Worm (Caenorhabditis elegans): ENCODE measurements around the gene cut-1.
A peak's percentile ranks its signal among the peaks of the same experiment; 100 is the strongest.

cut-1 gene

DNA sequence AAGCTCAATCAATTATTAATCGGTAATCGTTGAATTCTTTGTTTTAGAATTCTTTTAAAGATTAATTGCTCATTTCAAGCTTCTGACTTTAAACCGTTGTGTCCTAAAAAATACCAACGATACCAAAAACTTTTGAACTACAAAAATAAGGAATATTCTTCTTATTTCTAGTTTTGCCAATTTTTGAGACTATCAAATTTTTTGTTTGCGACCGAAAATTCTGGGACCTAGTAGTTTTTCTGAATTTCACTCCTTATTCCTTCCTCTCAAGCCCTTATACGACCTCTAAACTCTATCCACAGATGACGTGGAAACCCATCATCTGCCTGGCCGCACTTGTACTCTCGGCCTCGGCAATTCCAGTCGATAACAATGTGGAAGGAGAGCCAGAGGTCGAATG, at the start of gene cut-1:
Gene cut-1, plus strand, starts transcription at position 301 of the 400 bp plus-strand sequence.
- TF ChIP-seq bed-3 (GFP tag; optimal IDR thresholded peaks at IDR 0.05) (no peak), lin-32 (GFP tag; optimal IDR thresholded peaks at IDR 0.05) (no peak), elt-3 (tag; optimal IDR thresholded peaks at IDR 0.05) (no peak), hlh-1 (tag; optimal IDR thresholded peaks at IDR 0.05) (no peak), ham-2 (GFP tag; optimal IDR thresholded peaks at IDR 0.05) (no peak), ces-1 (GFP tag; optimal IDR thresholded peaks at IDR 0.05) (no peak), cnd-1 (tag; optimal IDR thresholded peaks at IDR 0.05) (no peak), nhr-28 (tag; optimal IDR thresholded peaks at IDR 0.05) (no peak), blmp-1 (tag; optimal IDR thresholded peaks at IDR 0.05) (no peak)

DNA sequence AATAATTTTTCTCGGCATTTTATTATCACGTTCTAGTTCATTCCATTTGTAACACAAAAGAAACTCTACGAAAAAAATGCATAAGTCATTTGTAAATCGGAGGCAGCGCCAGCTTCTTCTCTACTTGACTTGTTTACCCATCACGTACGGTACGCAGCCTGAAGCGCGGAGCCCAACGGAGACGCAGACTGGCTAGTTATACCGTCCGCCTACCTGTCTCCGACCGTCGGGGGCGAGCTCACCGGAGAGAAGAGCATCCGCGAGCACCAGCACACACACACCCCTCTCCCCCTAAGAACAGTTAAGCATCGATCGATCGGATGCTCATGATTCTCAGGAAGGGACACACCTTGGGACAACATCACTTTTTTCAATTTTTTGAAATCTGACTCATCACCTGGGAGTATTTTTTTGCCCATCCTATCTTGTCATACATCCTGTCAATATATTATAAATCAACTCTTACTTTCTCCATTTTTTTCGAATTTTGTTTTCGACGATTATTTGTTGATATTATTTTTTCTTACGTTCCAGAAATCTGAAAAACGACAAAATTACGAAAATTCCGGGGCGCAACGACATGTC, 47.1 kb upstream of the cut-1 start, which contains the start of gene plpr-1:
Gene plpr-1, plus strand, starts transcription at position 535 of the 585 bp plus-strand sequence.
- no peak for TF ChIP-seq sptf-1 (tag; optimal IDR thresholded peaks at IDR 0.05)
- peak; percentile 67 for TF ChIP-seq pha-4 (tag; optimal IDR thresholded peaks at IDR 0.05)
- TF ChIP-seq lin-32 (GFP tag; optimal IDR thresholded peaks at IDR 0.05), result no peak

DNA sequence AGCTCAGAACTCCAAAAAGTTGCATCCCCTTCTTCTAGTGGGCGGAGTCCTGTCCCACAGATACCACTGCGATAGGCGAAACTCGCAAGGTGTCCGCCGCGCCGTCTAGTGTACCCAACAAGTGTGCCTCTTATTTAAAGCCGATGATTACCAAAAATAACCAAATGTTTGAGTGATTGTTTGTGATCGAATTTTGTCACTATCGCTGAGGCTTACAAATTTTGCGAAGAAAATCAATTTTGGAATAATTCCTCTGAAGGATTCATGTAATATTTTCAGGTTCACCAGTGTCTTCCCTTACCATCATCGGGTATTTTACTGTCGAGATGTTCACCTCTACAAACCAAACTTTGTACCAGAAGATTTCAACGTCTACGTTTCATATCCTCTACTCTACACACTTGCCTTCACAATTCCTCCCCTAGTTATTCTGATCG, 44.9 kb upstream of the cut-1 start:
- TF ChIP-seq ceh-39 (tag; optimal IDR thresholded peaks at IDR 0.05), result peak; percentile 15
- TF ChIP-seq unc-120 (tag; optimal IDR thresholded peaks at IDR 0.05; ENCODE audit: poor library complexity, severe bottlenecking), result peak; percentile 1
- TF ChIP-seq mep-1 (tag; optimal IDR thresholded peaks at IDR 0.05), result peak; percentile 10
- TF ChIP-seq sptf-1 (tag; optimal IDR thresholded peaks at IDR 0.05), result peak; percentile 25
- TF ChIP-seq tbx-8 (GFP tag; optimal IDR thresholded peaks at IDR 0.05), result no peak
- TF ChIP-seq mls-2 (tag; optimal IDR thresholded peaks at IDR 0.05), result no peak
- TF ChIP-seq ces-1 (GFP tag; optimal IDR thresholded peaks at IDR 0.05), result peak; percentile 43
- no peak for TF ChIP-seq elt-1 (tag; optimal IDR thresholded peaks at IDR 0.05; ENCODE audit: borderline replicate concordance, insufficient read depth)
- TF ChIP-seq lsy-2 (tag; optimal IDR thresholded peaks at IDR 0.05), result peak; percentile 7
- TF ChIP-seq drap-1 (GFP tag; optimal IDR thresholded peaks at IDR 0.05), result peak; percentile 12
- no peak for TF ChIP-seq ztf-11 (tag; optimal IDR thresholded peaks at IDR 0.05)

DNA sequence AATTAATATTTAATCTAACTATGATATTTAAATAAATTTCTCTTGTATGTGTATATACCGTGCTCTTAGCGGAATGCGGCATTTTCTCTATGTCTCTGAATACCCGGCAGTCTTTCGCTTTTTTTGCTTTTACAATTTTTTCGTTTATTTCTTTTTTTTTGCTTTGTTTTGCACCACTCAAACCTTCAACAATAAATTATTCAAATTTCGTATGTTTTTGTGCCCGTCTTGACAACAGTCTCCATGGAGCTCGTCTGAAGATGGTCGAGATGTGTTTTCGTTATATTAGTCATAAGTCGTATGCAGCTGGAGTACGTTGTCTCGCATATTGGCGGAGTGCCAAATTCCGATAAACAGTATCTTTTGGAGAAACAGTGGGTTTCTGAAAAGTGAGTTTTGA, 42.5 kb upstream of the cut-1 start, which contains the start of gene T06D8.2:
Gene T06D8.2, plus strand, starts transcription at position 301 of the 400 bp plus-strand sequence.
- TF ChIP-seq M03D4.4 (tag; optimal IDR thresholded peaks at IDR 0.05), result no peak
- no peak for TF ChIP-seq snpc-4 (tag; optimal IDR thresholded peaks at IDR 0.05)
- TF ChIP-seq nhr-237 (tag; optimal IDR thresholded peaks at IDR 0.05), result no peak
- no peak for TF ChIP-seq tbx-8 (GFP tag; optimal IDR thresholded peaks at IDR 0.05)
- TF ChIP-seq ces-1 (GFP tag; optimal IDR thresholded peaks at IDR 0.05), result no peak
- TF ChIP-seq pha-4 (tag; optimal IDR thresholded peaks at IDR 0.05), result no peak
- TF ChIP-seq zip-8 (tag; optimal IDR thresholded peaks at IDR 0.05), result no peak
- no peak for TF ChIP-seq elt-3 (tag; optimal IDR thresholded peaks at IDR 0.05)
- TF ChIP-seq sem-2 (GFP tag; optimal IDR thresholded peaks at IDR 0.05), result no peak
- no peak for TF ChIP-seq nhr-28 (tag; optimal IDR thresholded peaks at IDR 0.05)
- no peak for TF ChIP-seq hlh-1 (tag; optimal IDR thresholded peaks at IDR 0.05)

DNA sequence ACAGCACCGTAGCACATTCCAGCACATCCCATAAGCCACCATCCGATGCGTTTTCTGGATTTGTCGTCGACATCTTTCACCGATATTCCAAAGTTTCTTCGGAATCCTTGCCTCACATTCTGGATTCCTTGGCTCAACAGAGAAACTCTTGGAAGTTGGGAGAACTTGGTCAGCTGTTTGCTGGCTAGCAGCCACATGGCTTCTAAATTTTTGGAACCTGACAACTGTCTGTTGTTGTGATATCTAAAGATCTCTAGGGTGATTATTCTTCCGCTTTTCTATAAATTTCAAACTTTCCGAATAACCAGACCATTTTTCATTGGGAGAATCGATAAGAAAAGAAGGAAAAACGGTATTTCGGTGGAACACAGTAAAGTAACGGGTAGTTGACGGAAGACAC, 34.2 kb upstream of the cut-1 start, which contains the start of gene cox-15:
Gene cox-15, minus strand, starts transcription at position 202 of the 400 bp plus-strand sequence.
- peak; percentile 98 for TF ChIP-seq hlh-1 (tag; optimal IDR thresholded peaks at IDR 0.05)
- no peak for TF ChIP-seq ztf-11 (tag; optimal IDR thresholded peaks at IDR 0.05)

DNA sequence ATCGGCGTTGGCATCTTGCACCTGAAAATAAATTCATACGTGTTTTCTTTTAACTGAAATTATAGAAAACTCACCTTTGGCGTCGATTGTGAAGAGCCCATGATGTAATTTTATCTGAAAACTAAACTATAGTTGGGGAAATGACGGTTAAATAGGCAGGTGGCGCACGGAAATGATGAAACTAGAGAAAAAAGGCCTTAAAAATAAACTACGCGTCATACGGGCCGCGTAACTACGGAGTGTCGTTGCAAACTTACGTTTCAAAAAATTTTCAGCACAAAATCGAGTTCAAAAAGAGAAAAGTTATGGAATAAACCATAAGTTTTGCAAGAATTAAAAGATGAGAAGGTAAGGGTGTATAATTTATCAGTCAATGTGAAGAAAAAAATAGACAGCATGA, 32.6 kb upstream of the cut-1 start, which contains the start of gene cchl-1:
Gene cchl-1, minus strand, starts transcription at position 114 of the 400 bp plus-strand sequence.
- TF ChIP-seq unc-120 (tag; optimal IDR thresholded peaks at IDR 0.05; ENCODE audit: poor library complexity, severe bottlenecking), result peak; percentile 11
- TF ChIP-seq elt-1 (tag; optimal IDR thresholded peaks at IDR 0.05; ENCODE audit: borderline replicate concordance, insufficient read depth), result no peak
- TF ChIP-seq unc-62 (GFP tag; optimal IDR thresholded peaks at IDR 0.05), result no peak
- no peak for TF ChIP-seq elt-3 (tag; optimal IDR thresholded peaks at IDR 0.05)
- TF ChIP-seq ceh-83 (GFP tag; optimal IDR thresholded peaks at IDR 0.05), result no peak
- TF ChIP-seq ztf-11 (tag; optimal IDR thresholded peaks at IDR 0.05), result no peak
- no peak for TF ChIP-seq ceh-43 (GFP tag; optimal IDR thresholded peaks at IDR 0.05)

Data from whole organism, mixed stage, embryonic.